Worm (Caenorhabditis elegans): ENCODE measurements around the gene col-168.

The col-168 gene

DNA sequence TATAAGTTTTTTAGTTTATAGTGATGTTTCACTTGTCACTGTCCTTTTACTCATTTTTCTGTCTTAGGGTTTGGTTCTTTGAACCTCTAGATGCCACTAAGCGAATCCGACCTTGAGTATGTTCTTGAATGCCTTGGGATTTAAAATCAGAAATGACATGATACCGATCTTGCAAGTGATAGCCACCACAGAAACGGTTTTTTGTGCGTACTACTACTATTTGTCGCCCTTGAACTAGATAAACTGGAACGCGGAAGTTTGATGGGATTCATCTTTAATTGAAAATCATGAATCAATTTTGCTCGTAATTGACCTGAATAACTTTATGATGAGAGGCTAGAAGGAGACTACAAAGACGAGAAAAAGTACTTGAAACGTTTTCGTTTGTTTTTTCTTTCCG is 7.4 kb upstream of the col-168 start:
- TF ChIP-seq tbx-11 (GFP tag; IDR thresholded peaks at IDR 0.05) = no peak
- TF ChIP-seq tra-4 (tag; optimal IDR thresholded peaks at IDR 0.05) = no peak
- no peak for TF ChIP-seq ceh-13 (GFP tag; optimal IDR thresholded peaks at IDR 0.05)
- no peak for TF ChIP-seq aly-1 (tag; optimal IDR thresholded peaks at IDR 0.05)
- no peak for TF ChIP-seq hmg-4 (GFP tag; optimal IDR thresholded peaks at IDR 0.05)
- no peak for TF ChIP-seq ets-7 (tag; optimal IDR thresholded peaks at IDR 0.05)
- no peak for TF ChIP-seq hnd-1 (tag; optimal IDR thresholded peaks at IDR 0.05)
- no peak for TF ChIP-seq scrt-1 (GFP tag; IDR thresholded peaks at IDR 0.05)
- TF ChIP-seq F13C5.2 (tag; optimal IDR thresholded peaks at IDR 0.05) = no peak
- TF ChIP-seq flt-1 (GFP tag; IDR thresholded peaks at IDR 0.05) = no peak

DNA sequence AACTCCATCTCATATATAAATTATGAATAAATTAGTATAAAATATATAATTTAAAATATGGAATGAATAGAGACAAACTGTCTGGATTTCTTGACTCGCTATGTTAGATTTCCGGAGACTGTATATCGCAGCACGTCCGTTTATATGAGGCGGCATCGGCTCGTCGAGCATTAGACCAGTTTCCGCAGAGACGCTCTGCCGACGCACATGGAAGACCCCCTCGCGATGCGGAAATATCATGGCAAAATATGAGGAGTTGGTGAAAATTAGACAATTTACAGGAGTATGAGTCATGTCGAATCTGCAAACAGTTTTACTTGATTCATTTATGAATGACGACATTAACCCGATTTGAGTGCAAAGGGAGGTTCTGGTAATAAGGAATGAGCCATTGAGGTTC is 6.6 kb upstream of the col-168 start, which contains the start of gene chtb-3:
Gene chtb-3, minus strand, starts transcription at position 101 of the 400 bp plus-strand sequence.
- TF ChIP-seq tra-4 (tag; optimal IDR thresholded peaks at IDR 0.05) (no peak), aly-1 (tag; optimal IDR thresholded peaks at IDR 0.05) (no peak), ama-1 (optimal IDR thresholded peaks at IDR 0.05) (no peak), hnd-1 (tag; optimal IDR thresholded peaks at IDR 0.05) (no peak), ets-7 (tag; optimal IDR thresholded peaks at IDR 0.05) (no peak), hmg-4 (GFP tag; optimal IDR thresholded peaks at IDR 0.05) (no peak), flt-1 (GFP tag; IDR thresholded peaks at IDR 0.05) (no peak), ceh-13 (GFP tag; optimal IDR thresholded peaks at IDR 0.05) (no peak), pes-1 (GFP tag; IDR thresholded peaks at IDR 0.05) (no peak), scrt-1 (GFP tag; IDR thresholded peaks at IDR 0.05) (no peak), sea-1 (GFP tag; conservative IDR thresholded peaks at IDR 0.05) (no peak), hmbx-1 (tag; optimal IDR thresholded peaks at IDR 0.05) (no peak), tbx-37 (GFP tag; conservative IDR thresholded peaks at IDR 0.05) (no peak), B0310.2 (tag; optimal IDR thresholded peaks at IDR 0.05) (no peak), tbx-11 (GFP tag; IDR thresholded peaks at IDR 0.05) (no peak), F13C5.2 (tag; optimal IDR thresholded peaks at IDR 0.05) (no peak), ceh-36 (tag; optimal IDR thresholded peaks at IDR 0.05) (no peak)

DNA sequence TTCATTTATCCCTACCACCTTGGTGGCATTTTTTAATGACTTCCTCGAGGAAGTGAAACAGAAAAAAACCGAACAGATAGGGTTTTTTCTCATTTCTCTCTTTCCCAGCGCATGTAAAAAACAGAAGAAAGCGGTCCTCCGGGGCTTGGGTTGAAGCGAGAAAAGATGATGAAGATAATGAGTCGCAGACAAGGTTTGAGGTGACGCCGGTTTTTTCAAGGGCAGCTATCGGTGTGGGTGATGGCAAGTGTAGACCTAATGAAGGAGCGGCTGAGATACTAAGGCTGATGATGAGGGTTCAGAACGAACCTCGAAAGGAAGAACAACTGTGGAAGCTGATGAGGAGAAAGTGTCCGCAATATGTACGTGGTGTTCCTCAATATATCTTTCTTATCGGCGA is 5.3 kb upstream of the col-168 start:
- TF ChIP-seq hmg-4 (GFP tag; optimal IDR thresholded peaks at IDR 0.05) = no peak
- TF ChIP-seq F13C5.2 (tag; optimal IDR thresholded peaks at IDR 0.05) = no peak
- TF ChIP-seq aly-1 (tag; optimal IDR thresholded peaks at IDR 0.05) = no peak
- no peak for TF ChIP-seq tbx-11 (GFP tag; IDR thresholded peaks at IDR 0.05)
- TF ChIP-seq hmbx-1 (tag; optimal IDR thresholded peaks at IDR 0.05) = no peak
- TF ChIP-seq ceh-36 (tag; optimal IDR thresholded peaks at IDR 0.05) = no peak
- no peak for TF ChIP-seq tra-4 (tag; optimal IDR thresholded peaks at IDR 0.05)
- TF ChIP-seq pes-1 (GFP tag; IDR thresholded peaks at IDR 0.05) = no peak
- no peak for TF ChIP-seq ceh-13 (GFP tag; optimal IDR thresholded peaks at IDR 0.05)
- TF ChIP-seq flt-1 (GFP tag; IDR thresholded peaks at IDR 0.05) = no peak
- no peak for TF ChIP-seq ama-1 (optimal IDR thresholded peaks at IDR 0.05)
- TF ChIP-seq scrt-1 (GFP tag; IDR thresholded peaks at IDR 0.05) = no peak
- TF ChIP-seq ets-7 (tag; optimal IDR thresholded peaks at IDR 0.05) = no peak
- no peak for TF ChIP-seq tbx-37 (GFP tag; conservative IDR thresholded peaks at IDR 0.05)
- no peak for TF ChIP-seq sea-1 (GFP tag; conservative IDR thresholded peaks at IDR 0.05)
- TF ChIP-seq B0310.2 (tag; optimal IDR thresholded peaks at IDR 0.05) = no peak
- no peak for TF ChIP-seq hnd-1 (tag; optimal IDR thresholded peaks at IDR 0.05)

DNA sequence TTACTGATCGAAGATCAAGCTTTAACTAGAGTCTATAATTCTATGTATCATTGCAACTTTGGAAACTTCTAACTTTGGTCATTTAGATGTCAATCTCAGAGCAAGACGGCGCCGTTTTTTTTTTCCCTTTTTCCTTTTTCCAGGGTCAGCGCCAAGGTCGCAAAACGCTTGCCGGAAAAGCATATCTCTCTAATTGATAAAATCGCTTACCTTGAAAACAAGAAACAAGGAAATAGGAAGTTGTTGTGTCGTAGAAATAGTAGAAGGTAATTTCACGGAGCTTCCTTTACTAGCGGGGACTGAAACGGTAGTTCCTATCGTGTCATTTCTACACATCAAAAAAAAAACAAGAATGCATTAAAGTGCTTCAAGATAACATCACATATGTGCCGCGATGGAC is 4.8 kb upstream of the col-168 start:
- TF ChIP-seq tbx-11 (GFP tag; IDR thresholded peaks at IDR 0.05) (no peak), tbx-37 (GFP tag; conservative IDR thresholded peaks at IDR 0.05) (no peak), hmbx-1 (tag; optimal IDR thresholded peaks at IDR 0.05) (no peak), sea-1 (GFP tag; conservative IDR thresholded peaks at IDR 0.05) (no peak), pes-1 (GFP tag; IDR thresholded peaks at IDR 0.05) (no peak), F13C5.2 (tag; optimal IDR thresholded peaks at IDR 0.05) (no peak), scrt-1 (GFP tag; IDR thresholded peaks at IDR 0.05) (no peak), ama-1 (optimal IDR thresholded peaks at IDR 0.05) (no peak), aly-1 (tag; optimal IDR thresholded peaks at IDR 0.05) (no peak), hnd-1 (tag; optimal IDR thresholded peaks at IDR 0.05) (no peak), ets-7 (tag; optimal IDR thresholded peaks at IDR 0.05) (no peak), B0310.2 (tag; optimal IDR thresholded peaks at IDR 0.05) (no peak), ceh-36 (tag; optimal IDR thresholded peaks at IDR 0.05) (no peak), ceh-13 (GFP tag; optimal IDR thresholded peaks at IDR 0.05) (no peak), tra-4 (tag; optimal IDR thresholded peaks at IDR 0.05) (no peak)

DNA sequence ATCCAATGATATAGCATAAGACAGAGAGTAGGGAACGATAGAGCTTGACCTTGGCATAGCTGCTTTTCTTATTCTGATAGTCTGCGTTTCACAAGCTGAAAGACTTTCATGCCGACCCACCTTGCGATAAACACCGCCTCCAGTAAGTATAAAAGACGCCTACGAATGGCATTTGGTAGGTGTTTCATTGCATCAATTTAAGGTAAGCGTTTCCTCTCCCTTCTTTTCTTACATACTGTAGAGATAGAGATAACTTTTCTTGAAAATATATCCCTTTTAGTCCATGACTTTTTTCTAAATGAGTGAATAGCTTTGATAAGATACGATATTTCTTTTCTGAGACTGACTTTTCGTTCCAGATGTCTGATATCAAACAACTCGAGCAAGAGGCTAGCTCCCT is 3.1 kb upstream of the col-168 start, which contains the start of gene col-167:
Gene col-167, plus strand, starts transcription at position 360 of the 400 bp plus-strand sequence.
- TF ChIP-seq hmbx-1 (tag; optimal IDR thresholded peaks at IDR 0.05) = no peak
- no peak for TF ChIP-seq hnd-1 (tag; optimal IDR thresholded peaks at IDR 0.05)
- no peak for TF ChIP-seq tbx-11 (GFP tag; IDR thresholded peaks at IDR 0.05)
- no peak for TF ChIP-seq scrt-1 (GFP tag; IDR thresholded peaks at IDR 0.05)
- TF ChIP-seq F13C5.2 (tag; optimal IDR thresholded peaks at IDR 0.05) = no peak
- TF ChIP-seq B0310.2 (tag; optimal IDR thresholded peaks at IDR 0.05) = no peak
- no peak for TF ChIP-seq sea-1 (GFP tag; conservative IDR thresholded peaks at IDR 0.05)
- TF ChIP-seq tbx-37 (GFP tag; conservative IDR thresholded peaks at IDR 0.05) = no peak
- no peak for TF ChIP-seq ets-7 (tag; optimal IDR thresholded peaks at IDR 0.05)
- TF ChIP-seq flt-1 (GFP tag; IDR thresholded peaks at IDR 0.05) = no peak
- no peak for TF ChIP-seq ceh-13 (GFP tag; optimal IDR thresholded peaks at IDR 0.05)
- TF ChIP-seq ceh-36 (tag; optimal IDR thresholded peaks at IDR 0.05) = no peak
- TF ChIP-seq hmg-4 (GFP tag; optimal IDR thresholded peaks at IDR 0.05) = no peak
- no peak for TF ChIP-seq pes-1 (GFP tag; IDR thresholded peaks at IDR 0.05)
- TF ChIP-seq aly-1 (tag; optimal IDR thresholded peaks at IDR 0.05) = no peak
- no peak for TF ChIP-seq ama-1 (optimal IDR thresholded peaks at IDR 0.05)
- TF ChIP-seq tra-4 (tag; optimal IDR thresholded peaks at IDR 0.05) = no peak

DNA sequence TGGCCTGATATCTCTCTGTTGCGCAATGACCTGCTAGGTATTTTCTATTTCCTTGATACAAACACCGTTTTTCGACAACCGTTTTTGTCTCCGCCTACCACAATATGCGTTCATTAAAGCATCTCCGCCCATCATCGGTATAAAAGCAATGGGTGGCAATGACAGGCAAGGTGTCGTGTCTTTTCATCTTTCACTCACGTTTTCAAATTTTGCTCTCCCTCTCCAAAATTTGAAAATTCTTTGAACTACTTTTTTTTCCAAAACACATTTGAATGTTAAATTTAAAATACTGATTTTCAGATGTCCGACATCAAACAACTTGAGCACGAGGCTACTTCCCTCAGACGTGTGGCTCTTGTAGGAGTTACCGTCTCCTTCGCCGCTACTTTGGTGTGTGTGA is 2.7 kb downstream of the col-168 start, which contains the start of gene col-169:
Gene col-169, plus strand, starts transcription at position 301 of the 400 bp plus-strand sequence.
- TF ChIP-seq tbx-37 (GFP tag; conservative IDR thresholded peaks at IDR 0.05) = no peak
- TF ChIP-seq tbx-11 (GFP tag; IDR thresholded peaks at IDR 0.05) = no peak
- no peak for TF ChIP-seq sea-1 (GFP tag; conservative IDR thresholded peaks at IDR 0.05)
- TF ChIP-seq aly-1 (tag; optimal IDR thresholded peaks at IDR 0.05) = no peak
- TF ChIP-seq hmg-4 (GFP tag; optimal IDR thresholded peaks at IDR 0.05) = no peak
- no peak for TF ChIP-seq ceh-13 (GFP tag; optimal IDR thresholded peaks at IDR 0.05)
- TF ChIP-seq ceh-36 (tag; optimal IDR thresholded peaks at IDR 0.05) = no peak
- TF ChIP-seq hnd-1 (tag; optimal IDR thresholded peaks at IDR 0.05) = no peak
- TF ChIP-seq hmbx-1 (tag; optimal IDR thresholded peaks at IDR 0.05) = no peak
- no peak for TF ChIP-seq ets-7 (tag; optimal IDR thresholded peaks at IDR 0.05)

DNA sequence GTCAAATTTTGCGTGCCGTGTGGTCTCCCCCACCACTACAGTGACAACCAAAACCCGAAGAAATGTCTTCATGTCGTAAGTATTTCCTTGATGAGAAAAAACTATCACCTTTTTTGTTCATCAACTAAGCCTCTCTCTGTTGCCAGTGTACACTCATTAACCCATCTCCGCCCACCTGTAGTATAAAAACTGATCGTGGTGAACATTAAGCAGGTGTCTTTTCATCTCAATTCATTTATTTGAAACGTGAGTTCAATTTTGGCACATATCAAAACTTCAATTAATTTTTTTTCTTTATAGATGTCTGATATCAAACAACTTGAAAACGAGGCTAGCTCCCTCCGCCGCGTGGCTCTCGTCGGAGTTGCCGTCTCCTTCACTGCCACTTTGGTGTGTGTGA is 5.2 kb downstream of the col-168 start, which contains the start of gene col-170:
Gene col-170, plus strand, starts transcription at position 301 of the 400 bp plus-strand sequence.
- no peak for TF ChIP-seq pes-1 (GFP tag; IDR thresholded peaks at IDR 0.05)
- TF ChIP-seq sea-1 (GFP tag; conservative IDR thresholded peaks at IDR 0.05) = no peak
- TF ChIP-seq hmg-4 (GFP tag; optimal IDR thresholded peaks at IDR 0.05) = no peak
- TF ChIP-seq tbx-11 (GFP tag; IDR thresholded peaks at IDR 0.05) = no peak
- TF ChIP-seq aly-1 (tag; optimal IDR thresholded peaks at IDR 0.05) = no peak
- TF ChIP-seq ama-1 (optimal IDR thresholded peaks at IDR 0.05) = no peak
- TF ChIP-seq scrt-1 (GFP tag; IDR thresholded peaks at IDR 0.05) = no peak
- no peak for TF ChIP-seq ceh-13 (GFP tag; optimal IDR thresholded peaks at IDR 0.05)
- TF ChIP-seq hmbx-1 (tag; optimal IDR thresholded peaks at IDR 0.05) = no peak
- no peak for TF ChIP-seq B0310.2 (tag; optimal IDR thresholded peaks at IDR 0.05)
- TF ChIP-seq tbx-37 (GFP tag; conservative IDR thresholded peaks at IDR 0.05) = no peak
- TF ChIP-seq hnd-1 (tag; optimal IDR thresholded peaks at IDR 0.05) = no peak
- TF ChIP-seq ceh-36 (tag; optimal IDR thresholded peaks at IDR 0.05) = no peak
- no peak for TF ChIP-seq tra-4 (tag; optimal IDR thresholded peaks at IDR 0.05)
- TF ChIP-seq F13C5.2 (tag; optimal IDR thresholded peaks at IDR 0.05) = no peak
- no peak for TF ChIP-seq flt-1 (GFP tag; IDR thresholded peaks at IDR 0.05)

Data from whole organism, early embryonic.